Fruit fly (Drosophila melanogaster): ENCODE results near the gene HP1e.

DNA sequence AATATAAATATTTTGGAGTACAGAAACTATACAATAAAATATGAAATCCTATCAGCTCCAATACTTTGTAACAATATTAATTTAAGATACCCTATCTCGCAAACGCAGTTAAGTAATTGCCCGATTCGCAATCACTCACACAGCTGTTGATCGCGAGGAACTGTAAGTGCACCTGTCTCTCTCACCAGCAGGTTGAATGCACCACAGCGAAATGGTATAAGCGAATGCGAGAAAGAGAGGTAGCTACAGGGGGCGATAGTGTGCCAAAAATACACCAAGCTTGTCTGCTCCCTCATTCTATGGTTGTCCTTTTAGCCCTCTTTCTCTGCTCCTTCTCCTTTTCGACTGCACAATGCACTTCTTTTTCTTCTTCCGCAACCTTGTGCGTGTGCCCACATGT lies 17.2 kb downstream of the HP1e start:
- TF ChIP-seq CG7101 (tag; optimal IDR thresholded peaks at IDR 0.05) (no peak), Crg-1 (GFP tag; optimal IDR thresholded peaks at IDR 0.05) (no peak), CG11617 (GFP tag; optimal IDR thresholded peaks at IDR 0.05) (no peak), kay (GFP tag; ENCODE audit: borderline replicate concordance) (peak; percentile 89)
